Worm (Caenorhabditis elegans) whole organism, midembryonic: ENCODE data around the gene pho-13.

Experiments used
- cog-1 ChIP-seq: sonication (generic microtip); optimal IDR thresholded peaks from 2 replicates; lab custom pipeline; 2016; ENCODE audit warnings: missing genetic modification characterization, missing compliant biosample characterization
- klf-2 ChIP-seq: fragments of 200-800 bp; sonication (Bioruptor generic); conservative IDR thresholded peaks from 2 replicates; pipeline ENCODE4 v1.3.6; 2022; ENCODE audit warnings: missing genetic modification reagents, missing genetic modification characterization, missing compliant biosample characterization
- med-1 ChIP-seq: sonication (generic microtip); optimal IDR thresholded peaks from 2 replicates; lab custom pipeline; 2017; ENCODE audit warnings: missing genetic modification characterization, mild to moderate bottlenecking, missing compliant biosample characterization, antibody characterized with exemption, missing genetic modification reagents; ENCODE audit not compliant: insufficient read depth
- ref-1 ChIP-seq: fragments of 200-800 bp; sonication (Bioruptor generic); conservative IDR thresholded peaks from 2 replicates; pipeline ENCODE4 v1.3.6; 2022; ENCODE audit warnings: missing genetic modification reagents, missing genetic modification characterization, missing compliant biosample characterization
- tab-1 ChIP-seq: fragments of 200-800 bp; sonication (Bioruptor generic); IDR thresholded peaks from 2 replicates; pipeline ENCODE4 v1.3.6; 2022; ENCODE audit warnings: missing genetic modification characterization, missing compliant biosample characterization
- ztf-29 ChIP-seq: fragments of 200-800 bp; sonication (Bioruptor generic); IDR thresholded peaks from 2 replicates; pipeline ENCODE4 v1.3.6; 2022; ENCODE audit warnings: missing genetic modification reagents, missing genetic modification characterization, missing compliant biosample characterization

ce11 chrII:8799725-8800124 is 7.1 kb downstream of the pho-13 start:
- TF ChIP-seq ref-1 (GFP tag; lab: Robert Waterston, UW): no peak
- TF ChIP-seq klf-2: no peak
- TF ChIP-seq med-1: no peak
- TF ChIP-seq tab-1 (GFP tag; lab: Robert Waterston, UW): no peak
- no peak for TF ChIP-seq ztf-29 (GFP tag; lab: Robert Waterston, UW)
- TF ChIP-seq cog-1 (tag; lab: Kevin White, UChicago): no peak
